Fruit fly (Drosophila melanogaster) whole organism, embryonic: ENCODE data around the gene LPCAT.

Source experiments
- Abd-B ChIP-seq: fragments of 200-800 bp; sonication (Bioruptor generic); optimal IDR thresholded peaks from 2 replicates; lab custom pipeline; 2018; ENCODE audit warnings: missing biosample characterization, mild to moderate bottlenecking, missing genetic modification characterization, moderate library complexity
- BEAF-32 ChIP-seq: fragments of 200-800 bp; sonication (Bioruptor generic); optimal IDR thresholded peaks from 3 replicates; lab custom pipeline; 2017; ENCODE audit warnings: missing biosample characterization, missing genetic modification characterization, mild to moderate bottlenecking, moderate library complexity, missing genetic modification reagents
- Bgb ChIP-seq: fragments of 200-800 bp; sonication (Bioruptor generic); IDR thresholded peaks from 2 replicates; pipeline ENCODE4 v1.3.6; 2022; ENCODE audit warnings: missing biosample characterization, missing genetic modification characterization; ENCODE audit not compliant: partially characterized antibody
- CG10209 ChIP-seq: fragments of 200-800 bp; sonication (Bioruptor generic); optimal IDR thresholded peaks from 3 replicates; lab custom pipeline; 2017; ENCODE audit warnings: missing biosample characterization, mild to moderate bottlenecking, missing genetic modification characterization, missing genetic modification reagents
- CG10431 ChIP-seq: fragments of 200-800 bp; sonication (Bioruptor generic); optimal IDR thresholded peaks from 3 replicates; lab custom pipeline; 2018; ENCODE audit warnings: missing biosample characterization, mild to moderate bottlenecking, missing genetic modification characterization
- CG11696 ChIP-seq: fragments of 200-800 bp; sonication (Bioruptor generic); IDR thresholded peaks from 2 replicates; pipeline ENCODE4 v1.3.6; 2022; ENCODE audit warnings: missing biosample characterization, missing genetic modification characterization
- CG12659 ChIP-seq: fragments of 200-800 bp; sonication (Bioruptor generic); optimal IDR thresholded peaks from 3 replicates; lab custom pipeline; 2017; ENCODE audit warnings: mild to moderate bottlenecking, missing biosample characterization, missing genetic modification reagents, missing genetic modification characterization
- CG13296 ChIP-seq: fragments of 200-800 bp; sonication (Bioruptor generic); optimal IDR thresholded peaks from 3 replicates; lab custom pipeline; 2018; ENCODE audit warnings: missing biosample characterization, mild to moderate bottlenecking, missing genetic modification characterization
- CG15479 ChIP-seq: fragments of 200-800 bp; sonication (Bioruptor generic); optimal IDR thresholded peaks from 3 replicates; lab custom pipeline; 2019; ENCODE audit warnings: missing biosample characterization, mild to moderate bottlenecking, missing genetic modification characterization, moderate library complexity
- CG17612 ChIP-seq: fragments of 200-800 bp; sonication (Bioruptor generic); IDR thresholded peaks from 2 replicates; pipeline ENCODE4 v1.3.6; 2022; ENCODE audit warnings: missing biosample characterization, missing genetic modification characterization
- CG17802 ChIP-seq: fragments of 200-800 bp; sonication (Bioruptor generic); optimal IDR thresholded peaks from 2 replicates; lab custom pipeline; 2018; ENCODE audit warnings: missing biosample characterization, mild to moderate bottlenecking, missing genetic modification characterization, moderate library complexity
- CG2116 ChIP-seq: fragments of 200-800 bp; sonication (Bioruptor generic); optimal IDR thresholded peaks from 3 replicates; lab custom pipeline; 2018; ENCODE audit warnings: missing biosample characterization, mild to moderate bottlenecking, missing genetic modification characterization
- CG2889 ChIP-seq: fragments of 200-800 bp; sonication (Bioruptor generic); IDR thresholded peaks from 3 replicates; pipeline ENCODE4 v1.3.6; 2022; ENCODE audit warnings: missing biosample characterization, missing genetic modification characterization
- CG32772 ChIP-seq: fragments of 200-800 bp; sonication (Bioruptor generic); IDR thresholded peaks from 2 replicates; pipeline ENCODE4 v1.3.6; 2022; ENCODE audit warnings: missing biosample characterization, missing genetic modification characterization
- CG3281 ChIP-seq: fragments of 200-800 bp; sonication (Bioruptor generic); optimal IDR thresholded peaks from 3 replicates; lab custom pipeline; 2017; ENCODE audit warnings: missing biosample characterization, mild to moderate bottlenecking, missing genetic modification characterization
- CG42726 ChIP-seq: fragments of 200-800 bp; sonication (Bioruptor generic); IDR thresholded peaks from 2 replicates; pipeline ENCODE4 v1.3.6; 2022; ENCODE audit warnings: missing biosample characterization, missing genetic modification characterization; ENCODE audit not compliant: partially characterized antibody
- CG5180 ChIP-seq: fragments of 200-800 bp; sonication (Bioruptor generic); optimal IDR thresholded peaks from 3 replicates; lab custom pipeline; 2017; ENCODE audit warnings: missing biosample characterization, missing genetic modification characterization, mild to moderate bottlenecking, moderate library complexity, missing genetic modification reagents
- CG6683 ChIP-seq: fragments of 200-800 bp; sonication (Bioruptor generic); optimal IDR thresholded peaks from 2 replicates; lab custom pipeline; 2017; ENCODE audit warnings: missing biosample characterization, mild to moderate bottlenecking, missing genetic modification characterization, missing genetic modification reagents
- CG6791 ChIP-seq: fragments of 200-800 bp; sonication (Bioruptor generic); IDR thresholded peaks from 3 replicates; pipeline ENCODE4 v1.3.6; 2022; ENCODE audit warnings: missing biosample characterization, missing genetic modification characterization; ENCODE audit not compliant: partially characterized antibody
- CG7271 ChIP-seq: fragments of 200-800 bp; sonication (Bioruptor generic); optimal IDR thresholded peaks from 2 replicates; lab custom pipeline; 2018; ENCODE audit warnings: missing biosample characterization, mild to moderate bottlenecking, missing genetic modification characterization, moderate library complexity
- CG8944 ChIP-seq: fragments of 200-800 bp; sonication (Bioruptor generic); optimal IDR thresholded peaks from 3 replicates; lab custom pipeline; 2016; ENCODE audit warnings: missing biosample characterization, missing genetic modification characterization
- Dip2 ChIP-seq: fragments of 200-800 bp; sonication (Bioruptor generic); IDR thresholded peaks from 2 replicates; pipeline ENCODE4 v1.3.6; 2022; ENCODE audit warnings: missing biosample characterization, missing genetic modification characterization
- HLH4C ChIP-seq: fragments of 200-800 bp; sonication (Bioruptor generic); IDR thresholded peaks from 3 replicates; pipeline ENCODE4 v1.3.6; 2022; ENCODE audit warnings: missing biosample characterization, missing genetic modification characterization; ENCODE audit not compliant: partially characterized antibody
- HLHmδ ChIP-seq: fragments of 200-800 bp; sonication (Bioruptor generic); optimal IDR thresholded peaks from 2 replicates; lab custom pipeline; 2018; ENCODE audit warnings: missing biosample characterization, mild to moderate bottlenecking, missing genetic modification characterization, moderate library complexity
- HmgD ChIP-seq: fragments of 200-800 bp; sonication (Bioruptor generic); optimal IDR thresholded peaks from 3 replicates; lab custom pipeline; 2016; ENCODE audit warnings: missing biosample characterization, missing genetic modification characterization
- HmgZ ChIP-seq: fragments of 200-800 bp; sonication (Bioruptor generic); optimal IDR thresholded peaks from 2 replicates; lab custom pipeline; 2018; ENCODE audit warnings: missing biosample characterization, mild to moderate bottlenecking, missing genetic modification characterization
- Myb ChIP-seq: fragments of 200-800 bp; sonication (Bioruptor generic); optimal IDR thresholded peaks from 2 replicates; lab custom pipeline; 2016; ENCODE audit warnings: missing biosample characterization, missing genetic modification characterization
- NfI ChIP-seq: fragments of 200-800 bp; sonication (Bioruptor generic); optimal IDR thresholded peaks from 3 replicates; lab custom pipeline; 2018; ENCODE audit warnings: missing biosample characterization, mild to moderate bottlenecking, missing genetic modification characterization, moderate library complexity
- Oli ChIP-seq: fragments of 200-800 bp; sonication (Bioruptor generic); optimal IDR thresholded peaks from 2 replicates; lab custom pipeline; 2018; ENCODE audit warnings: missing biosample characterization, mild to moderate bottlenecking, missing genetic modification characterization, moderate library complexity
- Opbp ChIP-seq: fragments of 200-800 bp; sonication (Bioruptor generic); IDR thresholded peaks from 3 replicates; pipeline ENCODE4 v1.3.6; 2022; ENCODE audit warnings: missing biosample characterization, missing genetic modification characterization; ENCODE audit not compliant: partially characterized antibody
- PHDP ChIP-seq: fragments of 200-800 bp; sonication (Bioruptor generic); optimal IDR thresholded peaks from 3 replicates; lab custom pipeline; 2018; ENCODE audit warnings: missing biosample characterization, mild to moderate bottlenecking, missing genetic modification characterization, moderate library complexity
- Scr ChIP-seq: fragments of 200-800 bp; sonication (Bioruptor generic); IDR thresholded peaks from 2 replicates; pipeline ENCODE4 v1.3.6; 2022; ENCODE audit warnings: missing biosample characterization, missing genetic modification characterization; ENCODE audit not compliant: partially characterized antibody
- Stat92E ChIP-seq, 3 experiments: fragments of >200 bp in 2 of 3; fragments of 200-800 bp in 1 of 3; sonication (Bioruptor generic) in 1 of 3; optimal IDR thresholded peaks; 2 replicates each; lab custom pipeline; 2017 to 2019; ENCODE audit warnings: missing biosample characterization in 3 of 3, missing genetic modification characterization in 3 of 3, mild to moderate bottlenecking in 1 of 3, moderate library complexity in 1 of 3
- br ChIP-seq: fragments of >200 bp; optimal IDR thresholded peaks from 2 replicates; lab custom pipeline; 2017
- chm ChIP-seq: fragments of 200-800 bp; sonication (Bioruptor generic); IDR thresholded peaks from 2 replicates; pipeline ENCODE4 v1.3.6; 2022; ENCODE audit warnings: missing biosample characterization, missing genetic modification characterization
- crc ChIP-seq: fragments of 200-800 bp; sonication (Bioruptor generic); optimal IDR thresholded peaks from 2 replicates; lab custom pipeline; 2016; ENCODE audit warnings: missing biosample characterization, missing genetic modification characterization
- disco-r ChIP-seq: fragments of 200-800 bp; sonication (Bioruptor generic); optimal IDR thresholded peaks from 2 replicates; lab custom pipeline; 2016; ENCODE audit warnings: missing biosample characterization, missing genetic modification characterization
- fru ChIP-seq: fragments of >200 bp; optimal IDR thresholded peaks from 2 replicates; lab custom pipeline; 2017
- fu2 ChIP-seq: fragments of 200-800 bp; sonication (Bioruptor generic); optimal IDR thresholded peaks from 2 replicates; lab custom pipeline; 2016; ENCODE audit warnings: missing biosample characterization, missing genetic modification characterization
- gem ChIP-seq: fragments of 200-800 bp; sonication (Bioruptor generic); optimal IDR thresholded peaks from 2 replicates; lab custom pipeline; 2019; ENCODE audit warnings: missing biosample characterization, mild to moderate bottlenecking, missing genetic modification characterization, moderate library complexity
- grau ChIP-seq: fragments of 200-800 bp; optimal IDR thresholded peaks from 3 replicates; lab custom pipeline; 2019; ENCODE audit warnings: missing biosample characterization, mild to moderate bottlenecking, missing genetic modification characterization, moderate library complexity
- ham ChIP-seq: fragments of 200-800 bp; sonication (Bioruptor generic); IDR thresholded peaks from 2 replicates; pipeline ENCODE4 v1.3.6; 2022; ENCODE audit warnings: missing biosample characterization, missing genetic modification characterization
- ken ChIP-seq: fragments of 200-800 bp; sonication (Bioruptor generic); IDR thresholded peaks from 3 replicates; pipeline ENCODE4 v1.3.6; 2022; ENCODE audit warnings: missing biosample characterization, missing genetic modification characterization
- nerfin-2 ChIP-seq: fragments of 200-800 bp; sonication (Bioruptor generic); IDR thresholded peaks from 2 replicates; pipeline ENCODE4 v1.3.6; 2022; ENCODE audit warnings: missing biosample characterization, missing genetic modification characterization; ENCODE audit not compliant: partially characterized antibody
- peb ChIP-seq: fragments of 200-800 bp; sonication (Bioruptor generic); IDR thresholded peaks from 2 replicates; pipeline ENCODE4 v1.3.6; 2022; ENCODE audit warnings: missing biosample characterization, missing genetic modification characterization
- so ChIP-seq: fragments of 200-800 bp; sonication (Bioruptor generic); IDR thresholded peaks from 3 replicates; pipeline ENCODE4 v1.3.6; 2022; ENCODE audit warnings: missing biosample characterization, missing genetic modification characterization
- sr ChIP-seq: fragments of 200-800 bp; sonication (Bioruptor generic); IDR thresholded peaks from 3 replicates; pipeline ENCODE4 v1.3.6; 2022; ENCODE audit warnings: missing biosample characterization, missing genetic modification characterization
- sug ChIP-seq: fragments of 200-800 bp; optimal IDR thresholded peaks from 2 replicates; lab custom pipeline; 2019; ENCODE audit warnings: missing biosample characterization, mild to moderate bottlenecking, missing genetic modification characterization, moderate library complexity
- unc-4 ChIP-seq: fragments of 200-800 bp; sonication (Bioruptor generic); IDR thresholded peaks from 2 replicates; pipeline ENCODE4 v1.3.6; 2022; ENCODE audit warnings: missing biosample characterization, missing genetic modification characterization; ENCODE audit not compliant: partially characterized antibody
- zen2 ChIP-seq: fragments of 200-800 bp; sonication (Bioruptor generic); IDR thresholded peaks from 3 replicates; pipeline ENCODE4 v1.3.6; 2022; ENCODE audit warnings: missing biosample characterization, missing genetic modification characterization; ENCODE audit not compliant: partially characterized antibody

Gene LPCAT

DNA sequence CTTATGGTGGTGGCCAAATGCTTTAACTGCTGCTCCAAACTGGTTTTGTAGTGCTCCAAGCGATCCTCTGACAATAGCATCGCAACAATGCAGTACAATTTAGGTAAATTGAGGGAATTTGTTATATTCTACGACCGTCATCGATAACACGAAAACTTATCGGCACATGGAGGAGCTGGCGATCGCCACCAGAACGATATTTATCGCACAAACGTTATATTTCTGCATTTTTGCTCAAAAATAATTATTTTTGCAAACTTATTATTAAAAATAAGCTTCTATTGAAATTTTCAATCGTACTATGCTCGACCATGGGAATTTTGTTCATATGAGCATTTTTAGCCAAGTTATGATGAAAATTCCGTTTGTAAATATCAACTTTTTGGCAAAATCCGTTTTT, 23.4 kb downstream of the LPCAT start, which contains the start of gene CG15317 (continued):
- TF ChIP-seq Scr (GFP tag; lab: Robert Waterston, UW), result peak; percentile 80
- no peak for TF ChIP-seq CG7271 (tag; lab: Kevin White, UChicago)
- TF ChIP-seq unc-4 (GFP tag; lab: Robert Waterston, UW), result peak; percentile 79
- TF ChIP-seq CG3281 (GFP tag; lab: Kevin White, UChicago), result no peak
- peak; percentile 78; the same call in 2 of the 3 replicates for TF ChIP-seq Opbp
- peak; percentile 21 for TF ChIP-seq CG2116
- no peak for TF ChIP-seq CG11696 (GFP tag; lab: Robert Waterston, UW)
- no peak for TF ChIP-seq CG32772 (GFP tag; lab: Robert Waterston, UW)
- TF ChIP-seq so (GFP tag; lab: Robert Waterston, UW), result no peak
- no peak for TF ChIP-seq CG17802 (tag; lab: Kevin White, UChicago)
- no peak for TF ChIP-seq fu2 (GFP tag; lab: Kevin White, UChicago)
- no peak for TF ChIP-seq HmgD (GFP tag; lab: Kevin White, UChicago)
- peak; percentile 74 for TF ChIP-seq zen2 (GFP tag; lab: Robert Waterston, UW)
- no peak for TF ChIP-seq grau (tag; lab: Kevin White, UChicago)
- TF ChIP-seq CG6791 (GFP tag; lab: Robert Waterston, UW), result peak; percentile 71
- TF ChIP-seq CG2889 (GFP tag; lab: Robert Waterston, UW), result no peak
- no peak for TF ChIP-seq CG17612 (GFP tag; lab: Robert Waterston, UW)
- TF ChIP-seq Bgb, result peak; percentile 80
- no peak for TF ChIP-seq PHDP (tag; lab: Kevin White, UChicago)
- TF ChIP-seq Oli, result no peak
- TF ChIP-seq nerfin-2 (GFP tag; lab: Robert Waterston, UW), result peak; percentile 77
- no peak for TF ChIP-seq HLHmδ
- TF ChIP-seq ham (GFP tag; lab: Robert Waterston, UW), result no peak
- TF ChIP-seq CG6683 (GFP tag; lab: Kevin White, UChicago), result no peak
- TF ChIP-seq CG13296, result no peak
- TF ChIP-seq CG42726 (GFP tag; lab: Robert Waterston, UW), result peak; percentile 65; the same call in 1 of the 2 replicates
- TF ChIP-seq CG15479 (GFP tag; lab: Kevin White, UChicago), result no peak
- no peak for TF ChIP-seq Myb (GFP tag; lab: Kevin White, UChicago)
- no peak for TF ChIP-seq crc (GFP tag; lab: Kevin White, UChicago)
- no peak for TF ChIP-seq CG5180 (GFP tag; lab: Kevin White, UChicago)
- no peak for TF ChIP-seq fru
- peak; percentile 82 for TF ChIP-seq HLH4C
- TF ChIP-seq sug (tag; lab: Kevin White, UChicago), result no peak
- no peak for TF ChIP-seq disco-r (GFP tag; lab: Kevin White, UChicago)
- no peak for TF ChIP-seq CG8944 (GFP tag; lab: Kevin White, UChicago)
- TF ChIP-seq Stat92E (GFP tag; optimal IDR thresholded peaks at IDR 0.05; lab: Kevin White, UChicago), result no peak
- TF ChIP-seq Abd-B (GFP tag; lab: Kevin White, UChicago), result no peak
- TF ChIP-seq br, result no peak
- no peak for TF ChIP-seq gem (tag; lab: Kevin White, UChicago)
- no peak for TF ChIP-seq CG12659 (GFP tag; lab: Kevin White, UChicago)
- no peak for TF ChIP-seq chm (GFP tag; lab: Robert Waterston, UW)
- no peak for TF ChIP-seq CG10431 (GFP tag; lab: Kevin White, UChicago)
- TF ChIP-seq Dip2 (GFP tag; lab: Robert Waterston, UW), result no peak
- TF ChIP-seq peb, result no peak
- peak; percentile 72 for TF ChIP-seq BEAF-32
- TF ChIP-seq ken (GFP tag; lab: Robert Waterston, UW), result no peak
- TF ChIP-seq CG10209, result no peak
- no peak for TF ChIP-seq HmgZ (tag; lab: Kevin White, UChicago)
- no peak for TF ChIP-seq sr (GFP tag; lab: Robert Waterston, UW)
- no peak for TF ChIP-seq NfI (GFP tag; lab: Kevin White, UChicago)
